Fruit fly (Drosophila melanogaster) whole organism, embryonic: ENCODE results near the gene Rab5.

Experiments
- B-H2 ChIP-seq: fragments of 200-800 bp; sonication (Bioruptor generic); optimal IDR thresholded peaks from 2 replicates; lab custom pipeline; 2018; ENCODE audit warnings: missing biosample characterization, mild to moderate bottlenecking, missing genetic modification characterization
- CG10979 ChIP-seq: fragments of 200-800 bp; sonication (Bioruptor generic); optimal IDR thresholded peaks from 2 replicates; lab custom pipeline; 2018; ENCODE audit warnings: missing biosample characterization, mild to moderate bottlenecking, missing genetic modification characterization, moderate library complexity
- CG11093 ChIP-seq: fragments of 200-800 bp; sonication (Bioruptor generic); IDR thresholded peaks from 3 replicates; pipeline ENCODE4 v1.3.6; 2022; ENCODE audit warnings: missing biosample characterization, missing genetic modification characterization
- CG13296 ChIP-seq: fragments of 200-800 bp; sonication (Bioruptor generic); optimal IDR thresholded peaks from 3 replicates; lab custom pipeline; 2018; ENCODE audit warnings: missing biosample characterization, mild to moderate bottlenecking, missing genetic modification characterization
- CG14965 ChIP-seq: fragments of 200-800 bp; sonication (Bioruptor generic); optimal IDR thresholded peaks from 2 replicates; lab custom pipeline; 2016; ENCODE audit warnings: missing biosample characterization, missing genetic modification characterization, borderline replicate concordance
- CG1529 ChIP-seq: fragments of 200-800 bp; sonication (Bioruptor generic); optimal IDR thresholded peaks from 3 replicates; lab custom pipeline; 2018; ENCODE audit warnings: missing biosample characterization, missing genetic modification characterization
- CG17361 ChIP-seq: fragments of 200-800 bp; sonication (Bioruptor generic); IDR thresholded peaks from 3 replicates; pipeline ENCODE4 v1.3.6; 2022; ENCODE audit warnings: missing biosample characterization, missing genetic modification characterization
- CG17568 ChIP-seq: fragments of 200-800 bp; sonication (Bioruptor generic); optimal IDR thresholded peaks from 2 replicates; lab custom pipeline; 2018; ENCODE audit warnings: missing biosample characterization, mild to moderate bottlenecking, missing genetic modification characterization, moderate library complexity
- CG2889 ChIP-seq: fragments of 200-800 bp; sonication (Bioruptor generic); IDR thresholded peaks from 3 replicates; pipeline ENCODE4 v1.3.6; 2022; ENCODE audit warnings: missing biosample characterization, missing genetic modification characterization
- CG31365 ChIP-seq: fragments of 200-800 bp; sonication (Bioruptor generic); optimal IDR thresholded peaks from 2 replicates; lab custom pipeline; 2018; ENCODE audit warnings: missing biosample characterization, mild to moderate bottlenecking, missing genetic modification characterization
- CG3163 ChIP-seq: fragments of 200-800 bp; sonication (Bioruptor generic); optimal IDR thresholded peaks from 3 replicates; lab custom pipeline; 2016; ENCODE audit warnings: missing biosample characterization, missing genetic modification characterization
- CG4360 ChIP-seq: fragments of 200-800 bp; sonication (Bioruptor generic); IDR thresholded peaks from 2 replicates; pipeline ENCODE4 v1.3.6; 2022; ENCODE audit warnings: missing biosample characterization, missing genetic modification characterization
- CG7745 ChIP-seq: fragments of 200-800 bp; sonication (Bioruptor generic); optimal IDR thresholded peaks from 2 replicates; lab custom pipeline; 2018; ENCODE audit warnings: missing biosample characterization, mild to moderate bottlenecking, missing genetic modification characterization, moderate library complexity
- CG8944 ChIP-seq: fragments of 200-800 bp; sonication (Bioruptor generic); optimal IDR thresholded peaks from 3 replicates; lab custom pipeline; 2016; ENCODE audit warnings: missing biosample characterization, missing genetic modification characterization
- CTCF ChIP-seq: fragments of 200-800 bp; sonication (Bioruptor generic); optimal IDR thresholded peaks from 2 replicates; lab custom pipeline; 2017; ENCODE audit warnings: missing biosample characterization, mild to moderate bottlenecking, missing genetic modification characterization, moderate library complexity
- CoRest ChIP-seq: fragments of 200-800 bp; sonication (Bioruptor generic); optimal IDR thresholded peaks from 3 replicates; lab custom pipeline; 2018; ENCODE audit warnings: missing biosample characterization, mild to moderate bottlenecking, missing genetic modification characterization, moderate library complexity
- Fer2 ChIP-seq: fragments of 200-800 bp; sonication (Bioruptor generic); optimal IDR thresholded peaks from 2 replicates; lab custom pipeline; 2018; ENCODE audit warnings: missing biosample characterization, mild to moderate bottlenecking, missing genetic modification characterization, moderate library complexity
- Fer3 ChIP-seq: fragments of 200-800 bp; sonication (Bioruptor generic); optimal IDR thresholded peaks from 2 replicates; lab custom pipeline; 2018; ENCODE audit warnings: missing biosample characterization, mild to moderate bottlenecking, missing genetic modification characterization, moderate library complexity
- HLH54F ChIP-seq: fragments of 200-800 bp; sonication (Bioruptor generic); optimal IDR thresholded peaks from 3 replicates; lab custom pipeline; 2016; ENCODE audit warnings: missing biosample characterization, missing genetic modification characterization
- HmgZ ChIP-seq: fragments of 200-800 bp; sonication (Bioruptor generic); optimal IDR thresholded peaks from 2 replicates; lab custom pipeline; 2018; ENCODE audit warnings: missing biosample characterization, mild to moderate bottlenecking, missing genetic modification characterization
- Hmr ChIP-seq: fragments of 200-800 bp; sonication (Bioruptor generic); optimal IDR thresholded peaks from 3 replicates; lab custom pipeline; 2017; ENCODE audit warnings: mild to moderate bottlenecking, missing biosample characterization, missing genetic modification reagents, missing genetic modification characterization
- Jarid2 ChIP-seq: fragments of 200-800 bp; sonication (Bioruptor generic); optimal IDR thresholded peaks from 3 replicates; lab custom pipeline; 2017; ENCODE audit warnings: mild to moderate bottlenecking, missing biosample characterization, missing genetic modification reagents, missing genetic modification characterization
- Kr ChIP-seq: fragments of 200-800 bp; sonication (Bioruptor generic); optimal IDR thresholded peaks from 2 replicates; lab custom pipeline; 2017; ENCODE audit warnings: missing biosample characterization, mild to moderate bottlenecking, missing genetic modification characterization
- Lhr ChIP-seq: fragments of 200-800 bp; sonication (Bioruptor generic); optimal IDR thresholded peaks from 3 replicates; lab custom pipeline; 2017; ENCODE audit warnings: mild to moderate bottlenecking, missing biosample characterization, missing genetic modification reagents, missing genetic modification characterization
- MESR4 ChIP-seq: fragments of 200-800 bp; sonication (Bioruptor generic); optimal IDR thresholded peaks from 2 replicates; lab custom pipeline; 2018; ENCODE audit warnings: missing biosample characterization, mild to moderate bottlenecking, missing genetic modification characterization, moderate library complexity
- Scr ChIP-seq: fragments of 200-800 bp; sonication (Bioruptor generic); IDR thresholded peaks from 2 replicates; pipeline ENCODE4 v1.3.6; 2022; ENCODE audit warnings: missing biosample characterization, missing genetic modification characterization; ENCODE audit not compliant: partially characterized antibody
- Side ChIP-seq: fragments of 200-800 bp; sonication (Bioruptor generic); optimal IDR thresholded peaks from 2 replicates; lab custom pipeline; 2016; ENCODE audit warnings: missing biosample characterization, missing genetic modification characterization
- Xbp1 ChIP-seq: fragments of 200-800 bp; sonication (Bioruptor generic); optimal IDR thresholded peaks from 3 replicates; lab custom pipeline; 2016; ENCODE audit warnings: missing biosample characterization, mild to moderate bottlenecking, missing genetic modification characterization
- br ChIP-seq: fragments of >200 bp; optimal IDR thresholded peaks from 2 replicates; lab custom pipeline; 2017
- corto ChIP-seq: fragments of 200-800 bp; sonication (Bioruptor generic); optimal IDR thresholded peaks from 2 replicates; lab custom pipeline; 2016; ENCODE audit warnings: missing biosample characterization, mild to moderate bottlenecking, missing genetic modification characterization, moderate library complexity
- croc ChIP-seq: fragments of 200-800 bp; sonication (Bioruptor generic); conservative IDR thresholded peaks from 3 replicates; pipeline ENCODE4 v1.3.6; 2022; ENCODE audit warnings: missing biosample characterization, missing genetic modification characterization
- cwo ChIP-seq: fragments of 200-800 bp; sonication (Bioruptor generic); optimal IDR thresholded peaks from 3 replicates; lab custom pipeline; 2017; ENCODE audit warnings: missing biosample characterization, missing genetic modification characterization, mild to moderate bottlenecking, moderate library complexity, missing genetic modification reagents
- da ChIP-seq: fragments of 200-800 bp; sonication (Bioruptor generic); optimal IDR thresholded peaks from 2 replicates; lab custom pipeline; 2016; ENCODE audit warnings: missing biosample characterization, missing genetic modification characterization
- ftz-f1 ChIP-seq: fragments of 200-800 bp; sonication (Bioruptor generic); optimal IDR thresholded peaks from 2 replicates; lab custom pipeline; 2016; ENCODE audit warnings: missing biosample characterization, missing genetic modification characterization
- gt ChIP-seq: fragments of 200-800 bp; sonication (Bioruptor generic); IDR thresholded peaks from 2 replicates; pipeline ENCODE4 v1.3.6; 2022; ENCODE audit warnings: missing biosample characterization, missing genetic modification characterization
- knrl ChIP-seq: fragments of 200-800 bp; sonication (Bioruptor generic); IDR thresholded peaks from 3 replicates; pipeline ENCODE4 v1.3.6; 2022; ENCODE audit warnings: missing biosample characterization, missing genetic modification characterization; ENCODE audit not compliant: partially characterized antibody
- maf-S ChIP-seq: fragments of 200-800 bp; sonication (Bioruptor generic); optimal IDR thresholded peaks from 2 replicates; lab custom pipeline; 2016; ENCODE audit warnings: missing biosample characterization, missing genetic modification characterization
- mirr ChIP-seq: fragments of 200-800 bp; sonication (Bioruptor generic); optimal IDR thresholded peaks from 3 replicates; lab custom pipeline; 2018; ENCODE audit warnings: missing biosample characterization, mild to moderate bottlenecking, missing genetic modification characterization
- onecut ChIP-seq: fragments of 200-800 bp; sonication (Bioruptor generic); IDR thresholded peaks from 2 replicates; pipeline ENCODE4 v1.3.6; 2022; ENCODE audit warnings: missing biosample characterization, missing genetic modification characterization
- pita ChIP-seq: fragments of 200-800 bp; sonication (Bioruptor generic); optimal IDR thresholded peaks from 2 replicates; lab custom pipeline; 2017; ENCODE audit warnings: missing biosample characterization, mild to moderate bottlenecking, missing genetic modification characterization
- sima ChIP-seq: fragments of 200-800 bp; sonication (Bioruptor generic); optimal IDR thresholded peaks from 2 replicates; lab custom pipeline; 2016; ENCODE audit warnings: missing biosample characterization, missing genetic modification characterization
- so ChIP-seq: fragments of 200-800 bp; sonication (Bioruptor generic); IDR thresholded peaks from 3 replicates; pipeline ENCODE4 v1.3.6; 2022; ENCODE audit warnings: missing biosample characterization, missing genetic modification characterization
- sqz ChIP-seq: fragments of 200-800 bp; sonication (Bioruptor generic); optimal IDR thresholded peaks from 3 replicates; lab custom pipeline; 2018; ENCODE audit warnings: missing biosample characterization, mild to moderate bottlenecking, missing genetic modification characterization
- ssp ChIP-seq: fragments of 200-800 bp; sonication (Bioruptor generic); IDR thresholded peaks from 2 replicates; pipeline ENCODE4 v1.3.6; 2022; ENCODE audit warnings: missing biosample characterization, missing genetic modification characterization
- stc ChIP-seq: fragments of 200-800 bp; sonication (Bioruptor generic); IDR thresholded peaks from 2 replicates; pipeline ENCODE4 v1.3.6; 2022; ENCODE audit warnings: missing biosample characterization, missing genetic modification characterization
- tap ChIP-seq: fragments of 200-800 bp; optimal IDR thresholded peaks from 3 replicates; lab custom pipeline; 2019; ENCODE audit warnings: missing biosample characterization, mild to moderate bottlenecking, missing genetic modification characterization, moderate library complexity
- trem ChIP-seq: fragments of 200-800 bp; optimal IDR thresholded peaks from 3 replicates; lab custom pipeline; 2019; ENCODE audit warnings: missing biosample characterization, mild to moderate bottlenecking, missing genetic modification characterization, moderate library complexity
- twi ChIP-seq: fragments of 200-800 bp; optimal IDR thresholded peaks from 2 replicates; lab custom pipeline; 2019; ENCODE audit warnings: missing biosample characterization, mild to moderate bottlenecking, missing genetic modification characterization, moderate library complexity
- tx ChIP-seq: fragments of 200-800 bp; sonication (Bioruptor generic); optimal IDR thresholded peaks from 2 replicates; lab custom pipeline; 2016; ENCODE audit warnings: missing biosample characterization, missing genetic modification characterization
- unpg ChIP-seq: fragments of 200-800 bp; sonication (Bioruptor generic); optimal IDR thresholded peaks from 3 replicates; lab custom pipeline; 2018; ENCODE audit warnings: missing biosample characterization, mild to moderate bottlenecking, missing genetic modification characterization, moderate library complexity

The Rab5 gene

dm6 chr2L:2375655-2376417, 10.8 kb upstream of the Rab5 start, which contains the start of gene Atxn7 (continued):
- TF ChIP-seq croc (no peak), CG13296 (GFP tag; lab: Kevin White, UChicago) (peak; percentile 79), Scr (GFP tag; lab: Robert Waterston, UW) (peak; percentile 96), Hmr (peak; percentile 74), Fer2 (tag; lab: Kevin White, UChicago) (peak; percentile 41), unpg (GFP tag; lab: Kevin White, UChicago) (peak; percentile 80), ssp (GFP tag; lab: Robert Waterston, UW) (no peak; the same call in 1 of the 2 replicates), CG2889 (GFP tag; lab: Robert Waterston, UW) (no peak), CG3163 (GFP tag; lab: Kevin White, UChicago) (peak; percentile 32), Side (peak; percentile 6), Fer3 (tag; lab: Kevin White, UChicago) (peak; percentile 63), CG8944 (GFP tag; lab: Kevin White, UChicago) (peak; percentile 29), maf-S (GFP tag; lab: Kevin White, UChicago) (peak; percentile 26), Kr (GFP tag; lab: Kevin White, UChicago) (no peak), CoRest (tag; lab: Kevin White, UChicago) (peak; percentile 67), CG14965 (GFP tag; lab: Kevin White, UChicago) (no peak), MESR4 (peak; percentile 76), mirr (GFP tag; lab: Kevin White, UChicago) (peak; percentile 67), so (GFP tag; lab: Robert Waterston, UW) (peak; percentile 52), HmgZ (tag; lab: Kevin White, UChicago) (peak; percentile 87), CG17361 (peak; percentile 68; the same call in 2 of the 3 replicates), ftz-f1 (GFP tag; lab: Kevin White, UChicago) (no peak), CG4360 (peak; percentile 48; the same call in 1 of the 2 replicates), CG11093 (no peak), B-H2 (peak; percentile 72), tx (GFP tag; lab: Kevin White, UChicago) (peak; percentile 21), twi (tag; lab: Kevin White, UChicago) (peak; percentile 34), corto (no peak), pita (GFP tag; lab: Kevin White, UChicago) (no peak), trem (tag; lab: Kevin White, UChicago) (peak; percentile 77), knrl (GFP tag; lab: Robert Waterston, UW) (peak; percentile 86), HLH54F (GFP tag; lab: Kevin White, UChicago) (peak; percentile 31), cwo (no peak), CG1529 (GFP tag; lab: Kevin White, UChicago) (peak; percentile 65), Lhr (GFP tag; lab: Kevin White, UChicago) (peak; percentile 69), sima (no peak), Jarid2 (GFP tag; lab: Kevin White, UChicago) (peak; percentile 33), tap (peak; percentile 43), CTCF (GFP tag; lab: Kevin White, UChicago) (peak; percentile 9), gt (no peak), CG31365 (no peak), sqz (GFP tag; lab: Kevin White, UChicago) (peak; percentile 62), br (lab: Kevin White, UChicago) (no peak), CG7745 (tag; lab: Kevin White, UChicago) (peak; percentile 99), onecut (GFP tag; lab: Robert Waterston, UW) (peak; percentile 68), CG17568 (GFP tag; lab: Kevin White, UChicago) (no peak), stc (GFP tag; lab: Robert Waterston, UW) (peak; percentile 56; the same call in 1 of the 2 replicates), da (GFP tag; lab: Kevin White, UChicago) (peak; percentile 77), CG10979 (tag; lab: Kevin White, UChicago) (peak; percentile 45), Xbp1 (GFP tag; lab: Kevin White, UChicago) (peak; percentile 45)
